Fruit fly (Drosophila melanogaster) whole organism, embryonic: Measurements from ENCODE around the gene FucTA.
A peak's percentile ranks its signal among the peaks of the same experiment; 100 is the strongest.

Experiments
- Abd-B ChIP-seq: fragments of 200-800 bp; sonication (Bioruptor generic); optimal IDR thresholded peaks from 2 replicates; lab custom pipeline; 2018; ENCODE audit warnings: missing biosample characterization, mild to moderate bottlenecking, missing genetic modification characterization, moderate library complexity
- CG10147 ChIP-seq: fragments of 200-800 bp; sonication (Bioruptor generic); optimal IDR thresholded peaks from 2 replicates; lab custom pipeline; 2019; ENCODE audit warnings: missing biosample characterization, mild to moderate bottlenecking, missing genetic modification characterization, moderate library complexity
- CG10274 ChIP-seq: fragments of 200-800 bp; sonication (Bioruptor generic); optimal IDR thresholded peaks from 3 replicates; lab custom pipeline; 2017; ENCODE audit warnings: missing biosample characterization, mild to moderate bottlenecking, missing genetic modification characterization
- CG10979 ChIP-seq: fragments of 200-800 bp; sonication (Bioruptor generic); optimal IDR thresholded peaks from 2 replicates; lab custom pipeline; 2018; ENCODE audit warnings: missing biosample characterization, mild to moderate bottlenecking, missing genetic modification characterization, moderate library complexity
- CG11085 ChIP-seq: fragments of 200-800 bp; sonication (Bioruptor generic); IDR thresholded peaks from 2 replicates; pipeline ENCODE4 v1.3.6; 2022; ENCODE audit warnings: missing biosample characterization, missing genetic modification characterization
- CG16815 ChIP-seq: fragments of 200-800 bp; sonication (Bioruptor generic); optimal IDR thresholded peaks from 3 replicates; lab custom pipeline; 2017; ENCODE audit warnings: missing biosample characterization, mild to moderate bottlenecking, missing genetic modification characterization
- CG1792 ChIP-seq: fragments of 200-800 bp; sonication (Bioruptor generic); optimal IDR thresholded peaks from 2 replicates; lab custom pipeline; 2016; ENCODE audit warnings: missing biosample characterization, missing genetic modification characterization
- CG18262 ChIP-seq: fragments of 200-800 bp; optimal IDR thresholded peaks from 3 replicates; lab custom pipeline; 2019; ENCODE audit warnings: missing biosample characterization, mild to moderate bottlenecking, missing genetic modification characterization, moderate library complexity
- CG2889 ChIP-seq: fragments of 200-800 bp; sonication (Bioruptor generic); IDR thresholded peaks from 3 replicates; pipeline ENCODE4 v1.3.6; 2022; ENCODE audit warnings: missing biosample characterization, missing genetic modification characterization
- CG30403 ChIP-seq: fragments of 200-800 bp; sonication (Bioruptor generic); optimal IDR thresholded peaks from 3 replicates; lab custom pipeline; 2016; ENCODE audit warnings: missing biosample characterization, missing genetic modification characterization
- CG3995 ChIP-seq: fragments of 200-800 bp; sonication (Bioruptor generic); optimal IDR thresholded peaks from 3 replicates; lab custom pipeline; 2016; ENCODE audit warnings: missing biosample characterization, missing genetic modification characterization
- CG4617 ChIP-seq: fragments of 200-800 bp; sonication (Bioruptor generic); optimal IDR thresholded peaks from 3 replicates; lab custom pipeline; 2016; ENCODE audit warnings: missing biosample characterization, missing genetic modification characterization, borderline replicate concordance
- CG4820 ChIP-seq: fragments of 200-800 bp; sonication (Bioruptor generic); optimal IDR thresholded peaks from 3 replicates; lab custom pipeline; 2016; ENCODE audit warnings: missing biosample characterization, missing genetic modification characterization
- CG6654 ChIP-seq: fragments of 200-800 bp; sonication (Bioruptor generic); optimal IDR thresholded peaks from 2 replicates; lab custom pipeline; 2017; ENCODE audit warnings: missing biosample characterization, mild to moderate bottlenecking, missing genetic modification characterization
- CG6854 ChIP-seq: fragments of 200-800 bp; sonication (Bioruptor generic); optimal IDR thresholded peaks from 3 replicates; lab custom pipeline; 2017; ENCODE audit warnings: missing biosample characterization, mild to moderate bottlenecking, missing genetic modification characterization
- CG8089 ChIP-seq: fragments of 200-800 bp; sonication (Bioruptor generic); optimal IDR thresholded peaks from 3 replicates; lab custom pipeline; 2016; ENCODE audit warnings: missing biosample characterization, missing genetic modification characterization
- CG8290 ChIP-seq, 3 experiments: fragments of 200-800 bp; sonication (Bioruptor generic); optimal IDR thresholded peaks; 2 replicates each; lab custom pipeline; 2016 to 2019; ENCODE audit warnings: missing biosample characterization in 3 of 3, missing genetic modification characterization in 3 of 3, mild to moderate bottlenecking in 2 of 3, moderate library complexity in 1 of 3
- CG8359 ChIP-seq: fragments of 200-800 bp; sonication (Bioruptor generic); optimal IDR thresholded peaks from 2 replicates; lab custom pipeline; 2017; ENCODE audit warnings: missing biosample characterization, mild to moderate bottlenecking, missing genetic modification characterization, borderline replicate concordance
- Dll ChIP-seq: fragments of 200-800 bp; sonication (Bioruptor generic); IDR thresholded peaks from 4 replicates; pipeline ENCODE4 v1.3.6; 2022; ENCODE audit warnings: missing biosample characterization, missing genetic modification characterization; ENCODE audit not compliant: partially characterized antibody
- Dp ChIP-seq: fragments of 200-800 bp; sonication (Bioruptor generic); optimal IDR thresholded peaks from 2 replicates; lab custom pipeline; 2018; ENCODE audit warnings: missing biosample characterization, mild to moderate bottlenecking, missing genetic modification characterization, moderate library complexity
- Drgx ChIP-seq: fragments of 200-800 bp; sonication (Bioruptor generic); IDR thresholded peaks from 2 replicates; pipeline ENCODE4 v1.3.6; 2022; ENCODE audit warnings: missing biosample characterization, missing genetic modification characterization
- Ets65A ChIP-seq: fragments of 200-800 bp; sonication (Bioruptor generic); peaks from one replicate; lab custom pipeline; 2016; ENCODE audit warnings: missing biosample characterization, missing genetic modification characterization
- GATAe ChIP-seq: fragments of 200-800 bp; sonication (Bioruptor generic); conservative IDR thresholded peaks from 2 replicates; pipeline ENCODE4 v1.3.6; 2022; ENCODE audit warnings: missing biosample characterization, missing genetic modification characterization
- H2.0 ChIP-seq: fragments of 200-800 bp; sonication (Bioruptor generic); IDR thresholded peaks from 2 replicates; pipeline ENCODE4 v1.3.6; 2022; ENCODE audit warnings: missing biosample characterization, missing genetic modification characterization
- HHEX ChIP-seq: fragments of 200-800 bp; sonication (Bioruptor generic); optimal IDR thresholded peaks from 3 replicates; lab custom pipeline; 2017; ENCODE audit warnings: missing biosample characterization, mild to moderate bottlenecking, missing genetic modification characterization, missing genetic modification reagents
- HLH54F ChIP-seq: fragments of 200-800 bp; sonication (Bioruptor generic); optimal IDR thresholded peaks from 3 replicates; lab custom pipeline; 2016; ENCODE audit warnings: missing biosample characterization, missing genetic modification characterization
- Hr78 ChIP-seq, 2 experiments: fragments of 200-800 bp in 1 of 2; fragments of >200 bp in 1 of 2; sonication (Bioruptor generic) in 1 of 2; optimal IDR thresholded peaks; 2 replicates each; lab custom pipeline; 2017 to 2019; ENCODE audit warnings: missing biosample characterization in 2 of 2, missing genetic modification characterization in 2 of 2, mild to moderate bottlenecking in 1 of 2, moderate library complexity in 1 of 2
- Mes4 ChIP-seq: fragments of 200-800 bp; sonication (Bioruptor generic); optimal IDR thresholded peaks from 2 replicates; lab custom pipeline; 2016; ENCODE audit warnings: missing biosample characterization, missing genetic modification characterization
- Sry-β ChIP-seq: fragments of 200-800 bp; sonication (Bioruptor generic); optimal IDR thresholded peaks from 2 replicates; lab custom pipeline; 2018; ENCODE audit warnings: missing biosample characterization, mild to moderate bottlenecking, missing genetic modification characterization, moderate library complexity
- Tbp ChIP-seq: fragments of >200 bp; optimal IDR thresholded peaks from 2 replicates; lab custom pipeline; 2018; ENCODE audit warnings: missing biosample characterization, missing genetic modification characterization
- ac ChIP-seq: fragments of 200-800 bp; sonication (Bioruptor generic); optimal IDR thresholded peaks from 3 replicates; lab custom pipeline; 2017; ENCODE audit warnings: missing biosample characterization, mild to moderate bottlenecking, missing genetic modification characterization
- bsh ChIP-seq, 2 experiments: fragments of 200-800 bp; sonication (Bioruptor generic); optimal IDR thresholded peaks; 2 replicates each; lab custom pipeline; 2017 to 2018; ENCODE audit warnings: mild to moderate bottlenecking in 2 of 2, missing biosample characterization in 2 of 2, missing genetic modification characterization in 2 of 2, moderate library complexity in 1 of 2
- chm ChIP-seq: fragments of 200-800 bp; sonication (Bioruptor generic); IDR thresholded peaks from 2 replicates; pipeline ENCODE4 v1.3.6; 2022; ENCODE audit warnings: missing biosample characterization, missing genetic modification characterization
- danr ChIP-seq: fragments of 200-800 bp; sonication (Bioruptor generic); IDR thresholded peaks from 2 replicates; pipeline ENCODE4 v1.3.6; 2022; ENCODE audit warnings: missing biosample characterization, missing genetic modification characterization
- ems ChIP-seq: fragments of 200-800 bp; sonication (Bioruptor generic); optimal IDR thresholded peaks from 3 replicates; lab custom pipeline; 2016; ENCODE audit warnings: missing biosample characterization, missing genetic modification characterization
- fru ChIP-seq: fragments of >200 bp; optimal IDR thresholded peaks from 2 replicates; lab custom pipeline; 2017
- gem ChIP-seq: fragments of 200-800 bp; sonication (Bioruptor generic); optimal IDR thresholded peaks from 2 replicates; lab custom pipeline; 2019; ENCODE audit warnings: missing biosample characterization, mild to moderate bottlenecking, missing genetic modification characterization, moderate library complexity
- hb ChIP-seq: fragments of 200-800 bp; sonication (Bioruptor generic); IDR thresholded peaks from 3 replicates; pipeline ENCODE4 v1.3.6; 2022; ENCODE audit warnings: missing biosample characterization, missing genetic modification characterization; ENCODE audit not compliant: partially characterized antibody
- ind ChIP-seq: fragments of 200-800 bp; sonication (Bioruptor generic); optimal IDR thresholded peaks from 3 replicates; lab custom pipeline; 2016; ENCODE audit warnings: missing biosample characterization, missing genetic modification characterization
- kah ChIP-seq: fragments of 200-800 bp; sonication (Bioruptor generic); optimal IDR thresholded peaks from 2 replicates; lab custom pipeline; 2018; ENCODE audit warnings: missing biosample characterization, mild to moderate bottlenecking, missing genetic modification characterization
- ken ChIP-seq: fragments of 200-800 bp; sonication (Bioruptor generic); IDR thresholded peaks from 3 replicates; pipeline ENCODE4 v1.3.6; 2022; ENCODE audit warnings: missing biosample characterization, missing genetic modification characterization
- kni ChIP-seq: fragments of 200-800 bp; sonication (Bioruptor generic); optimal IDR thresholded peaks from 3 replicates; lab custom pipeline; 2017; ENCODE audit warnings: mild to moderate bottlenecking, missing biosample characterization, missing genetic modification reagents, missing genetic modification characterization
- lmd ChIP-seq: fragments of 200-800 bp; sonication (Bioruptor generic); IDR thresholded peaks from 2 replicates; pipeline ENCODE4 v1.3.6; 2022; ENCODE audit warnings: missing biosample characterization, missing genetic modification characterization
- p53 ChIP-seq: fragments of 200-800 bp; sonication (Bioruptor generic); optimal IDR thresholded peaks from 2 replicates; lab custom pipeline; 2016; ENCODE audit warnings: missing biosample characterization, missing genetic modification characterization
- pho ChIP-seq: fragments of 200-800 bp; sonication (Bioruptor generic); optimal IDR thresholded peaks from 2 replicates; lab custom pipeline; 2016; ENCODE audit warnings: missing biosample characterization, missing genetic modification characterization
- ranshi ChIP-seq: fragments of 200-800 bp; sonication (Bioruptor generic); IDR thresholded peaks from 2 replicates; pipeline ENCODE4 v1.3.6; 2022; ENCODE audit warnings: missing biosample characterization, missing genetic modification characterization
- salm ChIP-seq: fragments of 200-800 bp; sonication (Bioruptor generic); optimal IDR thresholded peaks from 2 replicates; lab custom pipeline; 2018; ENCODE audit warnings: missing biosample characterization, mild to moderate bottlenecking, missing genetic modification characterization
- schlank ChIP-seq: fragments of 200-800 bp; sonication (Bioruptor generic); optimal IDR thresholded peaks from 2 replicates; lab custom pipeline; 2018; ENCODE audit warnings: missing biosample characterization, mild to moderate bottlenecking, missing genetic modification characterization
- stwl ChIP-seq: fragments of 200-800 bp; sonication (Bioruptor generic); optimal IDR thresholded peaks from 3 replicates; lab custom pipeline; 2018; ENCODE audit warnings: missing biosample characterization, mild to moderate bottlenecking, missing genetic modification characterization, moderate library complexity
- toy ChIP-seq: fragments of 200-800 bp; sonication (Bioruptor generic); IDR thresholded peaks from 2 replicates; pipeline ENCODE4 v1.3.6; 2022; ENCODE audit warnings: missing biosample characterization, missing genetic modification characterization
- vvl ChIP-seq: fragments of 200-800 bp; sonication (Bioruptor generic); IDR thresholded peaks from 2 replicates; pipeline ENCODE4 v1.3.6; 2022; ENCODE audit warnings: missing biosample characterization, missing genetic modification characterization
- zfh1 ChIP-seq: fragments of 200-800 bp; sonication (Bioruptor generic); IDR thresholded peaks from 3 replicates; pipeline ENCODE4 v1.3.6; 2022; ENCODE audit warnings: missing biosample characterization, missing genetic modification characterization

Gene FucTA

DNA sequence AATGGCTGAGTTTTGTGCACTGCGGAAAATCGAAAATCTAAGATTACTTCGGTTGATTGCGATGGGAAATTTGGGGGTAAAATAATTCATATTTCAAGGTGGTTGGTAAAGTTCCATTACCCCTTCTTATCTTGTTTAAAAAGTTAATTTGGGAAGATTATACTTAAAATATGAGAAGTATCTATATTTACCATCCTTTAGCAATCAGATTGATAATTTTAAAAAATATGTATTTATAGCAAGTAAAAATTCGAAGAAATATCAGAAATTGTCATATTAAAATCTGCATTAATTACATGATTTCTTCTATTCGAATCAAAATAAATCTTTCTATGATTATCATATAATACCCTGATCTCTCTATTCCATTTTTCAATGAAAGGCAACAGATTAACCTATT, 48.6 kb downstream of the FucTA start (continued):
- TF ChIP-seq CG18262 (tag; lab: Kevin White, UChicago) (peak; percentile 53), bsh (GFP tag; optimal IDR thresholded peaks at IDR 0.05; lab: Kevin White, UChicago) (no peak), stwl (tag; lab: Kevin White, UChicago) (no peak), CG1792 (no peak), CG6654 (GFP tag; lab: Kevin White, UChicago) (no peak), CG10979 (tag; lab: Kevin White, UChicago) (peak; percentile 21), fru (lab: Kevin White, UChicago) (no peak), HLH54F (no peak), CG10147 (GFP tag; lab: Kevin White, UChicago) (no peak), zfh1 (GFP tag; lab: Robert Waterston, UW) (no peak), CG2889 (GFP tag; lab: Robert Waterston, UW) (no peak), lmd (GFP tag; lab: Robert Waterston, UW) (no peak), CG4820 (GFP tag; lab: Kevin White, UChicago) (no peak), H2.0 (no peak), CG11085 (GFP tag; lab: Robert Waterston, UW) (no peak), kah (GFP tag; lab: Kevin White, UChicago) (no peak), p53 (no peak), hb (no peak), gem (peak; percentile 2), HHEX (no peak), CG8290 (GFP tag; optimal IDR thresholded peaks at IDR 0.05; lab: Kevin White, UChicago) (no peak), CG8290 (tag; optimal IDR thresholded peaks at IDR 0.05; lab: Kevin White, UChicago) (no peak), Tbp (GFP tag; lab: Kevin White, UChicago) (no peak), CG3995 (GFP tag; lab: Kevin White, UChicago) (no peak)

- TF ChIP-seq ems (GFP tag; lab: Kevin White, UChicago), result no peak
- TF ChIP-seq Mes4, result no peak
- no peak for TF ChIP-seq schlank (tag; lab: Kevin White, UChicago)
- no peak for TF ChIP-seq salm
- 0 out of 4 replicates have a peak, but pooled peaks have one; percentile 10 for TF ChIP-seq Dll (GFP tag; lab: Robert Waterston, UW)
- no peak for TF ChIP-seq CG18262 (tag; lab: Kevin White, UChicago)
- TF ChIP-seq Abd-B (GFP tag; lab: Kevin White, UChicago), result no peak
- no peak for TF ChIP-seq CG8359 (GFP tag; lab: Kevin White, UChicago)
- no peak for TF ChIP-seq Sry-β (GFP tag; lab: Kevin White, UChicago)
- TF ChIP-seq CG6854 (GFP tag; lab: Kevin White, UChicago), result no peak
- TF ChIP-seq GATAe, result no peak
- TF ChIP-seq vvl (GFP tag; lab: Robert Waterston, UW), result 0 out of 2 replicates have a peak, but pooled peaks have one; percentile 16
- no peak for TF ChIP-seq ind (GFP tag; lab: Kevin White, UChicago)
- TF ChIP-seq danr (GFP tag; lab: Robert Waterston, UW), result no peak
- no peak for TF ChIP-seq Hr78 (GFP tag; optimal IDR thresholded peaks at IDR 0.05; lab: Kevin White, UChicago)
- TF ChIP-seq CG10274 (GFP tag; lab: Kevin White, UChicago), result peak; percentile 51
- TF ChIP-seq ac (GFP tag; lab: Kevin White, UChicago), result no peak
- peak; percentile 8; the same call in 1 of the 2 replicates for TF ChIP-seq chm (GFP tag; lab: Robert Waterston, UW)
- TF ChIP-seq kni (GFP tag; lab: Kevin White, UChicago), result no peak
- TF ChIP-seq Ets65A (GFP tag; lab: Kevin White, UChicago), result no peak
- TF ChIP-seq pho (GFP tag; lab: Kevin White, UChicago), result no peak
- no peak for TF ChIP-seq Drgx (GFP tag; lab: Robert Waterston, UW)
- TF ChIP-seq CG16815, result no peak
- TF ChIP-seq CG30403 (GFP tag; lab: Kevin White, UChicago), result no peak
- no peak for TF ChIP-seq CG8089 (GFP tag; lab: Kevin White, UChicago)
- TF ChIP-seq CG4617 (GFP tag; lab: Kevin White, UChicago), result no peak
- 0 out of 3 replicates have a peak, but pooled peaks have one; percentile 9 for TF ChIP-seq ken (GFP tag; lab: Robert Waterston, UW)
- no peak for TF ChIP-seq toy
- TF ChIP-seq ranshi, result no peak
- TF ChIP-seq Dp (GFP tag; lab: Kevin White, UChicago), result no peak
Observed at dm6 chr3L:15196189-15196588, 49.3 kb downstream of the FucTA start.
